Worm (Caenorhabditis elegans) whole organism, L3 larva: ENCODE measurements around the gene mig-22.

Source experiments
- R02D3.7 ChIP-seq: fragments of 150-350 bp; optimal IDR thresholded peaks from 2 replicates; lab custom pipeline; 2014; ENCODE audit warnings: missing biosample characterization, missing genetic modification characterization
- ZK546.5 ChIP-seq: sonication (generic microtip); optimal IDR thresholded peaks from 2 replicates; lab custom pipeline; 2017; ENCODE audit warnings: missing biosample characterization, missing genetic modification characterization
- ceh-28 ChIP-seq: fragments of 150-350 bp; optimal IDR thresholded peaks from 2 replicates; lab custom pipeline; 2014; ENCODE audit warnings: missing biosample characterization, missing genetic modification reagents, missing genetic modification characterization
- ceh-9 ChIP-seq: sonication (generic microtip); optimal IDR thresholded peaks from 2 replicates; lab custom pipeline; 2018; ENCODE audit warnings: missing biosample characterization, missing genetic modification characterization
- egl-27 ChIP-seq: sonication (generic microtip); optimal IDR thresholded peaks from 4 replicates; lab custom pipeline; 2017; ENCODE audit warnings: missing biosample characterization, missing genetic modification reagents, missing genetic modification characterization
- egl-5 ChIP-seq: fragments of 150-350 bp; optimal IDR thresholded peaks from 2 replicates; lab custom pipeline; 2017; ENCODE audit warnings: missing biosample characterization, missing genetic modification reagents, missing genetic modification characterization, inconsistent platforms
- elt-1 ChIP-seq: fragments of 150-350 bp; optimal IDR thresholded peaks from 2 replicates; lab custom pipeline; 2014; ENCODE audit warnings: missing biosample characterization, missing genetic modification characterization
- elt-2 ChIP-seq: sonication (generic microtip); optimal IDR thresholded peaks from 2 replicates; lab custom pipeline; 2016; ENCODE audit warnings: missing genetic modification reagents, mild to moderate bottlenecking, missing genetic modification characterization, missing compliant biosample characterization
- fkh-10 ChIP-seq: sonication (generic microtip); optimal IDR thresholded peaks from 2 replicates; lab custom pipeline; 2017; ENCODE audit warnings: missing biosample characterization, missing genetic modification reagents, missing genetic modification characterization
- fkh-2 ChIP-seq: fragments of 150-350 bp; optimal IDR thresholded peaks from 2 replicates; lab custom pipeline; 2014; ENCODE audit warnings: missing biosample characterization, missing genetic modification reagents, missing genetic modification characterization
- hmg-11 ChIP-seq: sonication (generic microtip); optimal IDR thresholded peaks from 2 replicates; lab custom pipeline; 2016; ENCODE audit warnings: missing genetic modification characterization, missing compliant biosample characterization
- lin-15B ChIP-seq: fragments of 150-350 bp; optimal IDR thresholded peaks from 2 replicates; lab custom pipeline; 2014; ENCODE audit warnings: missing biosample characterization, missing genetic modification characterization
- lin-39 ChIP-seq: fragments of 150-350 bp; optimal IDR thresholded peaks from 2 replicates; lab custom pipeline; 2018; ENCODE audit warnings: missing biosample characterization, missing genetic modification reagents, missing genetic modification characterization
- lsy-12 ChIP-seq: sonication (generic microtip); optimal IDR thresholded peaks from 2 replicates; lab custom pipeline; 2016; ENCODE audit warnings: mild to moderate bottlenecking, missing genetic modification characterization, missing compliant biosample characterization
- mdl-1 ChIP-seq: fragments of 150-350 bp; optimal IDR thresholded peaks from 2 replicates; lab custom pipeline; 2014; ENCODE audit warnings: missing biosample characterization, missing genetic modification characterization
- mml-1 ChIP-seq: fragments of 150-350 bp; sonication (generic microtip); optimal IDR thresholded peaks from 3 replicates; lab custom pipeline; 2014; ENCODE audit warnings: missing biosample characterization, missing genetic modification characterization
- nfya-1 ChIP-seq: sonication (generic microtip); optimal IDR thresholded peaks from 2 replicates; lab custom pipeline; 2017; ENCODE audit warnings: missing genetic modification characterization, mild to moderate bottlenecking, missing compliant biosample characterization, antibody characterized with exemption, moderate library complexity; ENCODE audit not compliant: insufficient read depth
- nhr-28 ChIP-seq: fragments of 150-350 bp; optimal IDR thresholded peaks from 2 replicates; lab custom pipeline; 2014; ENCODE audit warnings: missing biosample characterization, missing genetic modification characterization
- nhr-43 ChIP-seq: sonication (generic microtip); optimal IDR thresholded peaks from 2 replicates; lab custom pipeline; 2016; ENCODE audit warnings: mild to moderate bottlenecking, missing genetic modification characterization, missing compliant biosample characterization; ENCODE audit not compliant: poor library complexity, severe bottlenecking
- nhr-77 ChIP-seq: fragments of 150-350 bp; optimal IDR thresholded peaks from 2 replicates; lab custom pipeline; 2014; ENCODE audit warnings: missing biosample characterization, missing genetic modification characterization
- pha-4 ChIP-seq: fragments of 150-350 bp; optimal IDR thresholded peaks from 2 replicates; lab custom pipeline; 2014; ENCODE audit warnings: missing biosample characterization, missing genetic modification reagents, missing genetic modification characterization
- pqm-1 ChIP-seq: fragments of 150-350 bp; optimal IDR thresholded peaks from 2 replicates; lab custom pipeline; 2017; ENCODE audit warnings: missing biosample characterization, missing genetic modification characterization, inconsistent platforms
- sea-2 ChIP-seq: fragments of 150-350 bp; sonication (generic microtip); optimal IDR thresholded peaks from 4 replicates; lab custom pipeline; 2014; ENCODE audit warnings: missing biosample characterization, missing genetic modification reagents, missing genetic modification characterization
- skn-1 ChIP-seq: fragments of 150-350 bp; optimal IDR thresholded peaks from 2 replicates; lab custom pipeline; 2014; ENCODE audit warnings: missing biosample characterization, missing genetic modification characterization
- zag-1 ChIP-seq: fragments of 150-350 bp; optimal IDR thresholded peaks from 2 replicates; lab custom pipeline; 2014; ENCODE audit warnings: missing biosample characterization, missing genetic modification characterization
- ztf-11 ChIP-seq: fragments of 150-350 bp; optimal IDR thresholded peaks from 2 replicates; lab custom pipeline; 2014; ENCODE audit warnings: missing biosample characterization, missing genetic modification characterization

Gene mig-22

DNA sequence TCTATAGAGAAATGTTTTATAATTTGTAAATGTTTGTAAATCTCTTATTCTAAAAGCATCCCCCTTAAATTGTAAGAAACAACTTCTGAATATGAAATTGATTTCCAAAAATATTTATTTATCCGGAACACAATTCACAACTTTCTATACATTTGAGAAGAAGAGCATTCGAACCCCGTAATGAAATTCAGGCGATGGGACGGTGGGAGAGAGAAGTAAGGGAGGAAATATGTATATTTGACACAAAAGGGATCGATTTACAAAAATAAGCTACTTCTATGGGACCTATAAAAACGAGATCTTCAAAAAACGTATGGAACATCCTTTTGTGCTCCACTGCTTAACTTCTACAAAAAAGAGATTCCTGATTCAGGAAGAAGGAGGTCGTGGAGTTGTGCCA lies 41.9 kb downstream of the mig-22 start:
- TF ChIP-seq nfya-1 (no peak), elt-2 (tag; lab: Kevin White, UChicago) (no peak), egl-27 (no peak), ceh-28 (tag; lab: Kevin White, UChicago) (no peak), zag-1 (tag; lab: Kevin White, UChicago) (no peak), fkh-2 (tag; lab: Kevin White, UChicago) (no peak), ZK546.5 (tag; lab: Kevin White, UChicago) (no peak), skn-1 (no peak), nhr-43 (tag; lab: Kevin White, UChicago) (no peak), ceh-9 (no peak)
- TF ChIP-seq, all 47 proteins: peak for 0

DNA sequence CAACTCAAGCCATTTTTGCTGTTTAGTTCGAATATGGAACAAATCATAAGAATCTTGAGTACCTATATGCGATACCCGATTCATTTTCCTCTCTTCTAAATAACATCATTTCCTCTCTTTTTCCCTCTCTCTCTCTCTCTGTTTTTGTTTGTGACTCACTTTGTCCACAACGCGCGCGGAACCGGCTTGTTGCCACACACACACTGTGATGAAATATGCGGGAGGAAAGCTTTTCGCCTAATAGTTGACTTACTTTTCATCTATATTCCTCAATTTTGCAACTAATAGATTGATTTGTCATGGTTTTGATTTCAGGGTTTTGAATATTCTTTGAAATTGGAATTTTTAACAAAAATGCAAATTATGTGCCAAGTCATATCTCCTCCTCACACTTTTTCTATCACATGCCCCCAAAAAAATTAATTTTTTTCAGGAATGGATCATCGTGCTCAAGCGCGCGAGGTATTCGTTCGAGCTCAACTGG lies 47.3 kb downstream of the mig-22 start, which contains the start of gene hipr-1:
Gene hipr-1 (plus strand): TSS at position 434 of the 484 bp plus-strand sequence.
- no peak for TF ChIP-seq nfya-1
- no peak for TF ChIP-seq fkh-10 (GFP tag; lab: Kevin White, UChicago)
- TF ChIP-seq pha-4 = peak; percentile 65

DNA sequence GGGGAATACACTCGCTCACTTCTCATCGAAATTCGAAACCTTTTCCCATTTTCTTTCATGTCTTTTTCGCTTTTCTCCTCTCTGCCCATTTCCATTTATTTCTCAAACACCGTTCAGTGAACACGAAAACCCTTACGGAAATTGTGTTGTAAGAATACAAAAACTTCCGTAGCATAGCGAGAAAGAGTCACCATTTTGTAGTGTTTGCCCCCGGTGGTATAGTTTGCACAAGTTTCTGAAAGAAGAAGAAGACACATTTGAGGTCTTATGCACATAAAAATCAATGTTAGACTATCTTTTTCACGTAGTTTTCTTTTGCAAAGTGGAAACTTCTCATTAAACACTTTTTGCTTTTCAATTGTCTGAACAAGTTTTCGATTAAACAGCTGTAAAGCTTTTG lies 48.0 kb downstream of the mig-22 start:
- no peak for TF ChIP-seq lin-39 (tag; lab: Kevin White, UChicago)
- no peak for TF ChIP-seq nhr-28 (tag; lab: Kevin White, UChicago)
- no peak for TF ChIP-seq ceh-9
- TF ChIP-seq hmg-11 (tag; lab: Kevin White, UChicago) = no peak
- TF ChIP-seq zag-1 (tag; lab: Kevin White, UChicago) = no peak
- TF ChIP-seq lin-15B (tag; lab: Kevin White, UChicago) = no peak
- TF ChIP-seq nhr-43 (tag; lab: Kevin White, UChicago) = no peak
- TF ChIP-seq lsy-12 (tag; lab: Kevin White, UChicago) = no peak
- TF ChIP-seq sea-2 = no peak
- no peak for TF ChIP-seq mdl-1 (tag; lab: Kevin White, UChicago)
- no peak for TF ChIP-seq nhr-77
- TF ChIP-seq mml-1 (tag; lab: Kevin White, UChicago) = no peak
- no peak for TF ChIP-seq egl-5
- no peak for TF ChIP-seq ztf-11 (tag; lab: Kevin White, UChicago)
- no peak for TF ChIP-seq pqm-1 (tag; lab: Kevin White, UChicago)
- TF ChIP-seq ZK546.5 (tag; lab: Kevin White, UChicago) = no peak
- no peak for TF ChIP-seq R02D3.7 (tag; lab: Kevin White, UChicago)
- TF ChIP-seq elt-1 (tag; lab: Kevin White, UChicago) = no peak

- peak; percentile 63 for TF ChIP-seq pqm-1 (tag; lab: Kevin White, UChicago)
- TF ChIP-seq elt-2 (tag; lab: Kevin White, UChicago) = peak; percentile 28
- no peak for TF ChIP-seq lsy-12 (tag; lab: Kevin White, UChicago)
- no peak for TF ChIP-seq lin-39 (tag; lab: Kevin White, UChicago)
Measured at ce11 chrIII:8718592-8718991, 48.5 kb downstream of the mig-22 start.

DNA sequence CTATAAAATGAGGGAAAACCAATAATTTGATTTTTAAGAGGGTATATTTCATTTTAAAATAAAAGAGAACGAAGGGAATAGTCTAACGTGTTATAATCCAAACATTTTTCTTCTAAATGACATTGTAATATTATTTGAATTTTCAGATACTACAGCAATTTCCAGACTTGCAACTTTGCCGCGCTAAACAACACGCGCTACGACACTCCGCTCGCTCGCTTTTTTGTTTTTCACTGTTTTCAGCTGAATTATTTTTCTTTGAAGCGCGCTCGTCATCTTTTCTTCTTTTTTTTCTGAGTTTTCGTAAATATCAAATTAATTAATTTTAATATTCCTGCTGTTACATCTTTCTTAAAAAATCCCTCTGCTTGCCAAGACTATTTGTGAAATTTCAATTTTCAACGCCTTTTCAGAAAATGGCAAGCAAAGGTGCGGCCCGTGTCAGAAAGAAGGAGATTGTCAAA lies 49.9 kb downstream of the mig-22 start, which contains the start of gene mrpl-11:
Gene mrpl-11 (plus strand): TSS at position 414 of the 464 bp plus-strand sequence.
- no peak for TF ChIP-seq ZK546.5 (tag; lab: Kevin White, UChicago)
- TF ChIP-seq lin-15B (tag; lab: Kevin White, UChicago) = peak; percentile 44
- TF ChIP-seq fkh-2 (tag; lab: Kevin White, UChicago) = no peak
- TF ChIP-seq hmg-11 (tag; lab: Kevin White, UChicago) = peak; percentile 43
- TF ChIP-seq nfya-1 = peak; percentile 41
- no peak for TF ChIP-seq R02D3.7 (tag; lab: Kevin White, UChicago)

- no peak for TF ChIP-seq lin-39 (tag; lab: Kevin White, UChicago)
Measured at ce11 chrIII:8716084-8716483, 51.1 kb downstream of the mig-22 start, which contains the start of gene B0303.14. TSS of gene B0303.14 (minus strand) at chrIII:8716184.
